Worm (Caenorhabditis elegans) whole organism, late embryonic: ENCODE data around the gene clec-63.

Experiments used
- K02D7.2 ChIP-seq: sonication (generic microtip); optimal IDR thresholded peaks from 2 replicates; lab custom pipeline; 2017; ENCODE audit warnings: mild to moderate bottlenecking, missing genetic modification characterization, missing compliant biosample characterization
- ceh-19 ChIP-seq: fragments of 200-800 bp; sonication (Bioruptor generic); optimal IDR thresholded peaks from 2 replicates; lab custom pipeline; 2018; ENCODE audit warnings: mild to moderate bottlenecking, missing genetic modification characterization, missing compliant biosample characterization
- ceh-45 ChIP-seq: fragments of 200-800 bp; sonication (Bioruptor generic); IDR thresholded peaks from 2 replicates; pipeline ENCODE4 v1.3.6; 2022; ENCODE audit warnings: missing genetic modification reagents, missing genetic modification characterization, missing compliant biosample characterization
- nhr-11 ChIP-seq: fragments of 150-350 bp; optimal IDR thresholded peaks from 2 replicates; lab custom pipeline; 2014; ENCODE audit warnings: missing biosample characterization, missing genetic modification characterization
- rnt-1 ChIP-seq: sonication (generic microtip); optimal IDR thresholded peaks from 2 replicates; lab custom pipeline; 2016; ENCODE audit warnings: missing genetic modification characterization, missing compliant biosample characterization
- tbx-7 ChIP-seq: sonication (generic microtip); optimal IDR thresholded peaks from 2 replicates; lab custom pipeline; 2016; ENCODE audit warnings: missing genotype, missing genetic modification characterization, missing compliant biosample characterization
- unc-42 ChIP-seq: sonication (generic microtip); optimal IDR thresholded peaks from 2 replicates; lab custom pipeline; 2016; ENCODE audit warnings: missing genotype, missing genetic modification characterization, missing compliant biosample characterization

ce11 chrII:12895078-12895670, at the start of gene clec-63, which contains the start of gene clec-62:
- TF ChIP-seq K02D7.2 (tag; lab: Kevin White, UChicago) (no peak), rnt-1 (tag; lab: Kevin White, UChicago) (no peak), ceh-19 (GFP tag; lab: Kevin White, UChicago) (no peak), unc-42 (tag; lab: Kevin White, UChicago) (no peak), ceh-45 (GFP tag; lab: Robert Waterston, UW) (no peak), tbx-7 (tag; lab: Kevin White, UChicago) (no peak), nhr-11 (tag; lab: Kevin White, UChicago) (no peak)
